Worm (Caenorhabditis elegans) whole organism, L3 larva: ENCODE results near the gene K01A2.5.

ENCODE experiments used
- daf-12 ChIP-seq: fragments of 150-350 bp; optimal IDR thresholded peaks from 2 replicates; lab custom pipeline; 2014; ENCODE audit warnings: missing biosample characterization, missing genetic modification reagents, missing genetic modification characterization
- egl-27 ChIP-seq: sonication (generic microtip); optimal IDR thresholded peaks from 4 replicates; lab custom pipeline; 2017; ENCODE audit warnings: missing biosample characterization, missing genetic modification reagents, missing genetic modification characterization
- fkh-10 ChIP-seq: sonication (generic microtip); optimal IDR thresholded peaks from 2 replicates; lab custom pipeline; 2017; ENCODE audit warnings: missing biosample characterization, missing genetic modification reagents, missing genetic modification characterization
- lin-15B ChIP-seq: fragments of 150-350 bp; optimal IDR thresholded peaks from 2 replicates; lab custom pipeline; 2014; ENCODE audit warnings: missing biosample characterization, missing genetic modification characterization
- mdl-1 ChIP-seq: fragments of 150-350 bp; optimal IDR thresholded peaks from 2 replicates; lab custom pipeline; 2014; ENCODE audit warnings: missing biosample characterization, missing genetic modification characterization
- nhr-11 ChIP-seq: fragments of 150-350 bp; optimal IDR thresholded peaks from 2 replicates; lab custom pipeline; 2014; ENCODE audit warnings: missing biosample characterization, missing genetic modification characterization
- nhr-25 ChIP-seq: sonication (generic microtip); optimal IDR thresholded peaks from 2 replicates; lab custom pipeline; 2017; ENCODE audit warnings: missing biosample characterization, missing genetic modification characterization
- nhr-76 ChIP-seq: fragments of 150-350 bp; sonication (generic microtip); optimal IDR thresholded peaks from 5 replicates; lab custom pipeline; 2014; ENCODE audit warnings: missing biosample characterization, missing genetic modification characterization
- pha-4 ChIP-seq: fragments of 150-350 bp; optimal IDR thresholded peaks from 2 replicates; lab custom pipeline; 2014; ENCODE audit warnings: missing biosample characterization, missing genetic modification reagents, missing genetic modification characterization
- pqm-1 ChIP-seq: fragments of 150-350 bp; optimal IDR thresholded peaks from 2 replicates; lab custom pipeline; 2017; ENCODE audit warnings: missing biosample characterization, missing genetic modification characterization, inconsistent platforms
- snpc-4 ChIP-seq: fragments of 150-350 bp; optimal IDR thresholded peaks from 2 replicates; lab custom pipeline; 2014; ENCODE audit warnings: missing biosample characterization, missing genetic modification characterization
- tbx-2 ChIP-seq: sonication (generic microtip); optimal IDR thresholded peaks from 2 replicates; lab custom pipeline; 2016; ENCODE audit warnings: mild to moderate bottlenecking, missing genetic modification characterization, missing compliant biosample characterization
- zag-1 ChIP-seq: fragments of 150-350 bp; optimal IDR thresholded peaks from 2 replicates; lab custom pipeline; 2014; ENCODE audit warnings: missing biosample characterization, missing genetic modification characterization
- ztf-11 ChIP-seq: fragments of 150-350 bp; optimal IDR thresholded peaks from 2 replicates; lab custom pipeline; 2014; ENCODE audit warnings: missing biosample characterization, missing genetic modification characterization

DNA sequence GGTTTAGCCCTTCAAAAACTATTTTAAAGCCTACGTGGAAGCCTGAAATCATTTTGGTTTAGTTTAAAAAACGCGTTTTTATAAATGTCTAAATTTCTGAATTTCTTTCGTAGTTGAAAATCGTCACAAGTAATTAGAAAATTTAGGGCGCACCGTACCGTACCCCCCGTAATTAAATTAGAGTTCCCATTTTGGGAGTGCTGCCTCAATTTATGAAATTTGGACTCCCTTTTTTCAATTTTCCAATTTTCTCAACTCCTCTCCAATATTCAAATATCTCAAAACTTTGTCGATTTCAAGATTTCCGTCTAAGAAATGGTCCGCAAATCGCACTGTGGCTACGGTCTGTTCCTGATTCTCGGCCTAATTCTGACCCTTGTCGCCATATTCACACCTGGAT, 39.2 kb downstream of the K01A2.5 start, which contains the start of gene clc-31:
- no peak for TF ChIP-seq pha-4
- no peak for TF ChIP-seq lin-15B (tag; lab: Kevin White, UChicago)
- no peak for TF ChIP-seq fkh-10 (GFP tag; lab: Kevin White, UChicago)
- no peak for TF ChIP-seq mdl-1 (tag; lab: Kevin White, UChicago)
- no peak for TF ChIP-seq zag-1 (tag; lab: Kevin White, UChicago)
- no peak for TF ChIP-seq egl-27
- no peak for TF ChIP-seq ztf-11
- TF ChIP-seq pqm-1: no peak
- no peak for TF ChIP-seq tbx-2
- no peak for TF ChIP-seq snpc-4 (tag; lab: Kevin White, UChicago)
- TF ChIP-seq nhr-76 (tag; lab: Kevin White, UChicago): no peak
- TF ChIP-seq nhr-11 (tag; lab: Kevin White, UChicago): no peak
- no peak for TF ChIP-seq nhr-25 (tag; lab: Kevin White, UChicago)
- no peak for TF ChIP-seq daf-12
